Worm (Caenorhabditis elegans) whole organism, young adult: ENCODE data around the gene K10G9.2.

Experiments used
- F49E8.2 ChIP-seq: sonication (generic microtip); optimal IDR thresholded peaks from 3 replicates; lab custom pipeline; 2017; ENCODE audit warnings: missing genetic modification characterization, mild to moderate bottlenecking, missing compliant biosample characterization, antibody characterized with exemption, moderate library complexity; ENCODE audit not compliant: insufficient read depth
- K11D2.4 ChIP-seq: fragments of 200-800 bp; sonication (Bioruptor generic); IDR thresholded peaks from 2 replicates; pipeline ENCODE4 v1.3.6; 2022; ENCODE audit warnings: missing genetic modification reagents, missing genetic modification characterization, missing compliant biosample characterization
- ama-1 ChIP-seq, 3 experiments: fragments of 150-350 bp in 1 of 3; sonication (generic microtip) in 2 of 3; optimal IDR thresholded peaks; 2 replicates each; lab custom pipeline; 2014 to 2018; ENCODE audit warnings: missing biosample characterization in 2 of 3, missing genetic modification characterization in 2 of 3, missing genetic modification reagents in 2 of 3
- aptf-3 ChIP-seq: fragments of 200-800 bp; sonication (Bioruptor generic); IDR thresholded peaks from 2 replicates; pipeline ENCODE4 v1.3.6; 2022; ENCODE audit warnings: missing genetic modification characterization, missing compliant biosample characterization
- attf-3 ChIP-seq: fragments of 200-800 bp; sonication (Bioruptor generic); conservative IDR thresholded peaks from 2 replicates; pipeline ENCODE4 v1.3.6; 2022; ENCODE audit warnings: missing genetic modification reagents, missing genetic modification characterization, missing compliant biosample characterization
- attf-6 ChIP-seq: fragments of 200-800 bp; sonication (Bioruptor generic); IDR thresholded peaks from 2 replicates; pipeline ENCODE4 v1.3.6; 2022; ENCODE audit warnings: missing genetic modification reagents, missing genetic modification characterization, missing compliant biosample characterization
- let-607 ChIP-seq, 2 experiments: fragments of 200-800 bp in 1 of 2; sonication (Bioruptor generic) in 1 of 2; sonication (generic microtip) in 1 of 2; optimal IDR thresholded peaks; 2 replicates each; lab custom pipeline; 2016 to 2018; ENCODE audit warnings: mild to moderate bottlenecking in 2 of 2, missing compliant biosample characterization in 2 of 2, missing genetic modification characterization in 2 of 2, moderate library complexity in 2 of 2, missing genotype in 1 of 2
- lin-26 ChIP-seq: fragments of 200-800 bp; sonication (Bioruptor generic); IDR thresholded peaks from 2 replicates; pipeline ENCODE4 v1.3.6; 2022; ENCODE audit warnings: missing genetic modification reagents, missing genetic modification characterization, missing compliant biosample characterization
- mes-4 ChIP-seq: sonication (generic microtip); optimal IDR thresholded peaks from 2 replicates; lab custom pipeline; 2016; ENCODE audit warnings: missing genotype, missing genetic modification characterization, missing compliant biosample characterization
- pha-4 ChIP-seq: fragments of 150-350 bp; sonication (generic microtip); optimal IDR thresholded peaks from 2 replicates; lab custom pipeline; 2014; ENCODE audit warnings: missing biosample characterization, missing genetic modification reagents, missing genetic modification characterization
- sdz-38 ChIP-seq: sonication (generic microtip); optimal IDR thresholded peaks from 2 replicates; lab custom pipeline; 2016; ENCODE audit warnings: missing genotype, missing genetic modification characterization, missing compliant biosample characterization
- snpc-3.4 ChIP-seq: sonication (generic microtip); optimal IDR thresholded peaks from 2 replicates; lab custom pipeline; 2017; ENCODE audit warnings: missing genetic modification characterization, mild to moderate bottlenecking, missing compliant biosample characterization, antibody characterized with exemption, moderate library complexity, missing genotype, missing genetic modification reagents

DNA sequence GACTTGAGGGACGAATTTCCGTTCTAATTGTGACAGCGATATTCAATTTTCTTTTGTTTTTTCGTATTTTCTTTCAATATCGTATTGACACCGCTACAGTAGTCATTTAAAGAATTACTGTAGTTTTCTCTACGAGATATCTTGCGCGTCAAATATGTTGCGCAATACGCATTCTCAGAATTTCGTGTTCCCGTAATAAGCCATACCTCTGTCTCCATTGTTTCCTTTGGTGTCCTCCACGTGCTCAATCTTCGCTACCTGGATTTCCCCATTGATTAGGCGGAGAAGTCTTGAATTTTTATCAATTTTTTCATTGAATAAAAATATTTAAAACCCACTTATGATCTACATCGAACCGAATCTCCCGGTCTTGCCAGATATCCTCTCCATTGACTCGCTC is 24.5 kb upstream of the K10G9.2 start:
- no peak for TF ChIP-seq mes-4 (tag; lab: Kevin White, UChicago)
- TF ChIP-seq aptf-3 = no peak
- TF ChIP-seq attf-3 (GFP tag; lab: Robert Waterston, UW) = no peak
- TF ChIP-seq pha-4 (tag; lab: Kevin White, UChicago) = no peak
- no peak for TF ChIP-seq attf-6 (GFP tag; lab: Robert Waterston, UW)
- TF ChIP-seq sdz-38 (tag; lab: Kevin White, UChicago) = no peak
- TF ChIP-seq let-607 (tag; optimal IDR thresholded peaks at IDR 0.05; lab: Kevin White, UChicago) = no peak
- TF ChIP-seq F49E8.2 (tag; lab: Kevin White, UChicago) = no peak
- TF ChIP-seq lin-26 (GFP tag; lab: Robert Waterston, UW) = no peak
- TF ChIP-seq K11D2.4 (GFP tag; lab: Robert Waterston, UW) = no peak
- TF ChIP-seq snpc-3.4 (tag; lab: Kevin White, UChicago) = no peak
- no peak for TF ChIP-seq ama-1 (optimal IDR thresholded peaks at IDR 0.05; lab: Kevin White, UChicago)
- no peak for TF ChIP-seq ama-1 (GFP tag; optimal IDR thresholded peaks at IDR 0.05; lab: Kevin White, UChicago)
